Worm (Caenorhabditis elegans) whole organism, young adult: Measurements from ENCODE around the gene nhr-45.
A peak's percentile ranks its signal among the peaks of the same experiment; 100 is the strongest.

Experiments used
- B0336.3 ChIP-seq: fragments of 200-800 bp; sonication (Bioruptor generic); IDR thresholded peaks from 2 replicates; pipeline ENCODE4 v1.3.6; 2022; ENCODE audit warnings: missing genetic modification characterization, missing compliant biosample characterization
- C06A6.2 ChIP-seq: fragments of 200-800 bp; sonication (Bioruptor generic); conservative IDR thresholded peaks from 2 replicates; pipeline ENCODE4 v1.3.6; 2022; ENCODE audit warnings: missing genetic modification characterization, missing compliant biosample characterization
- C17E4.6 ChIP-seq: fragments of 200-800 bp; sonication (Bioruptor generic); IDR thresholded peaks from 2 replicates; pipeline ENCODE4 v1.3.6; 2022; ENCODE audit warnings: missing genetic modification reagents, missing genetic modification characterization, missing compliant biosample characterization
- F22D6.2 ChIP-seq: sonication (generic microtip); optimal IDR thresholded peaks from 2 replicates; lab custom pipeline; 2016; ENCODE audit warnings: mild to moderate bottlenecking, missing genetic modification characterization, missing compliant biosample characterization
- F33H1.4 ChIP-seq: fragments of 200-800 bp; sonication (Bioruptor generic); IDR thresholded peaks from 2 replicates; pipeline ENCODE4 v1.3.6; 2022; ENCODE audit warnings: missing genetic modification reagents, missing genetic modification characterization, missing compliant biosample characterization
- F37B4.10 ChIP-seq: fragments of 200-800 bp; sonication (Bioruptor generic); IDR thresholded peaks from 2 replicates; pipeline ENCODE4 v1.3.6; 2022; ENCODE audit warnings: missing genetic modification characterization, missing compliant biosample characterization
- F57A8.1 ChIP-seq: fragments of 200-800 bp; sonication (Bioruptor generic); optimal IDR thresholded peaks from 2 replicates; lab custom pipeline; 2018; ENCODE audit warnings: mild to moderate bottlenecking, missing genetic modification characterization, moderate library complexity, missing compliant biosample characterization
- F57C9.4 ChIP-seq: sonication (generic microtip); optimal IDR thresholded peaks from 2 replicates; lab custom pipeline; 2017; ENCODE audit warnings: mild to moderate bottlenecking, missing genetic modification characterization, missing compliant biosample characterization
- T07F8.4 ChIP-seq: sonication (generic microtip); optimal IDR thresholded peaks from 2 replicates; lab custom pipeline; 2016; ENCODE audit warnings: mild to moderate bottlenecking, missing genetic modification characterization, moderate library complexity, missing compliant biosample characterization
- Y56A3A.18 ChIP-seq: fragments of 200-800 bp; sonication (Bioruptor generic); IDR thresholded peaks from 2 replicates; pipeline ENCODE4 v1.3.6; 2022; ENCODE audit warnings: missing genetic modification reagents, missing genetic modification characterization, missing compliant biosample characterization
- atf-7 ChIP-seq: sonication (generic microtip); optimal IDR thresholded peaks from 2 replicates; lab custom pipeline; 2017; ENCODE audit warnings: mild to moderate bottlenecking, missing genetic modification characterization, missing compliant biosample characterization
- ccch-3 ChIP-seq: fragments of 200-800 bp; sonication (Bioruptor generic); optimal IDR thresholded peaks from 2 replicates; lab custom pipeline; 2018; ENCODE audit warnings: mild to moderate bottlenecking, missing genetic modification characterization, missing compliant biosample characterization
- cebp-1 ChIP-seq, 2 experiments: fragments of 200-800 bp in 1 of 2; sonication (Bioruptor generic) in 1 of 2; sonication (generic microtip) in 1 of 2; IDR thresholded peaks in 1 of 2; optimal IDR thresholded peaks in 1 of 2; 2 replicates each; pipeline versions ENCODE4 v1.3.6 to Lab custom; 2017 to 2022; ENCODE audit warnings: missing compliant biosample characterization in 2 of 2, missing genetic modification characterization in 2 of 2, mild to moderate bottlenecking in 1 of 2, missing genetic modification reagents in 1 of 2, moderate library complexity in 1 of 2
- ceh-40 ChIP-seq: fragments of 200-800 bp; sonication (Bioruptor generic); IDR thresholded peaks from 2 replicates; pipeline ENCODE4 v1.3.6; 2022; ENCODE audit warnings: missing genetic modification characterization, missing compliant biosample characterization
- chd-7 ChIP-seq: sonication (generic microtip); optimal IDR thresholded peaks from 2 replicates; lab custom pipeline; 2016; ENCODE audit warnings: mild to moderate bottlenecking, missing genetic modification characterization, moderate library complexity, missing compliant biosample characterization
- die-1 ChIP-seq: sonication (generic microtip); optimal IDR thresholded peaks from 2 replicates; lab custom pipeline; 2016; ENCODE audit warnings: missing genotype, mild to moderate bottlenecking, missing genetic modification characterization, missing compliant biosample characterization
- egl-18 ChIP-seq: fragments of 200-800 bp; sonication (Bioruptor generic); IDR thresholded peaks from 2 replicates; pipeline ENCODE4 v1.3.6; 2022; ENCODE audit warnings: missing genetic modification reagents, missing genetic modification characterization, missing compliant biosample characterization
- egrh-3 ChIP-seq: fragments of 200-800 bp; sonication (Bioruptor generic); IDR thresholded peaks from 2 replicates; pipeline ENCODE4 v1.3.6; 2022; ENCODE audit warnings: missing genetic modification reagents, missing genetic modification characterization, missing compliant biosample characterization
- fkh-3 ChIP-seq: sonication (generic microtip); optimal IDR thresholded peaks from 2 replicates; lab custom pipeline; 2016; ENCODE audit warnings: mild to moderate bottlenecking, missing genetic modification characterization, missing compliant biosample characterization
- hsf-1 ChIP-seq: fragments of 200-800 bp; sonication (Bioruptor generic); IDR thresholded peaks from 2 replicates; pipeline ENCODE4 v1.3.6; 2022; ENCODE audit warnings: missing genetic modification reagents, missing genetic modification characterization, missing compliant biosample characterization
- let-526 ChIP-seq: fragments of 200-800 bp; sonication (Bioruptor generic); IDR thresholded peaks from 2 replicates; pipeline ENCODE4 v1.3.6; 2022; ENCODE audit warnings: missing genetic modification reagents, missing genetic modification characterization, missing compliant biosample characterization
- lin-54 ChIP-seq: fragments of 200-800 bp; sonication (Bioruptor generic); optimal IDR thresholded peaks from 2 replicates; lab custom pipeline; 2018; ENCODE audit warnings: mild to moderate bottlenecking, missing genetic modification characterization, missing compliant biosample characterization
- lsl-1 ChIP-seq: fragments of 200-800 bp; sonication (Bioruptor generic); optimal IDR thresholded peaks from 2 replicates; lab custom pipeline; 2018; ENCODE audit warnings: mild to moderate bottlenecking, missing genetic modification characterization, moderate library complexity, missing compliant biosample characterization
- mel-28 ChIP-seq: sonication (generic microtip); optimal IDR thresholded peaks from 2 replicates; lab custom pipeline; 2016; ENCODE audit warnings: borderline replicate concordance, mild to moderate bottlenecking, missing genetic modification characterization, missing compliant biosample characterization
- mes-4 ChIP-seq: sonication (generic microtip); optimal IDR thresholded peaks from 2 replicates; lab custom pipeline; 2016; ENCODE audit warnings: missing genotype, missing genetic modification characterization, missing compliant biosample characterization
- nfya-1 ChIP-seq: sonication (generic microtip); optimal IDR thresholded peaks from 2 replicates; lab custom pipeline; 2017; ENCODE audit warnings: antibody characterized with exemption, missing compliant biosample characterization, missing genetic modification characterization, borderline replicate concordance; ENCODE audit not compliant: insufficient read depth
- nhr-179 ChIP-seq: sonication (generic microtip); optimal IDR thresholded peaks from 2 replicates; lab custom pipeline; 2016; ENCODE audit warnings: mild to moderate bottlenecking, missing genetic modification characterization, missing compliant biosample characterization
- nhr-27 ChIP-seq: fragments of 200-800 bp; sonication (Bioruptor generic); optimal IDR thresholded peaks from 2 replicates; lab custom pipeline; 2018; ENCODE audit warnings: mild to moderate bottlenecking, missing genetic modification characterization, moderate library complexity, missing compliant biosample characterization
- nhr-80 ChIP-seq: sonication (generic microtip); optimal IDR thresholded peaks from 2 replicates; lab custom pipeline; 2016; ENCODE audit warnings: missing genetic modification characterization, missing compliant biosample characterization
- pbrm-1 ChIP-seq: fragments of 200-800 bp; sonication (Bioruptor generic); IDR thresholded peaks from 2 replicates; pipeline ENCODE4 v1.3.6; 2022; ENCODE audit warnings: missing genetic modification reagents, missing genetic modification characterization, missing compliant biosample characterization
- pha-4 ChIP-seq: fragments of 150-350 bp; sonication (generic microtip); optimal IDR thresholded peaks from 2 replicates; lab custom pipeline; 2014; ENCODE audit warnings: missing biosample characterization, missing genetic modification reagents, missing genetic modification characterization
- sea-2 ChIP-seq: fragments of 200-800 bp; sonication (Bioruptor generic); IDR thresholded peaks from 2 replicates; pipeline ENCODE4 v1.3.6; 2022; ENCODE audit warnings: missing genetic modification characterization, missing compliant biosample characterization
- snpc-4 ChIP-seq, 5 experiments: fragments of 150-350 bp in 1 of 5; sonication (generic microtip) in 4 of 5; optimal IDR thresholded peaks; 2 replicates each; lab custom pipeline; 2014 to 2018; ENCODE audit warnings: missing genetic modification characterization in 5 of 5, missing biosample characterization in 3 of 5, antibody characterized with exemption in 2 of 5, mild to moderate bottlenecking in 2 of 5, missing compliant biosample characterization in 2 of 5, missing genotype in 2 of 5, moderate library complexity in 2 of 5, missing genetic modification reagents in 1 of 5
- tbp1 ChIP-seq: fragments of 200-800 bp; sonication (Bioruptor generic); optimal IDR thresholded peaks from 2 replicates; lab custom pipeline; 2018; ENCODE audit warnings: mild to moderate bottlenecking, missing genetic modification characterization, missing compliant biosample characterization
- tlf-1 ChIP-seq: fragments of 200-800 bp; sonication (Bioruptor generic); optimal IDR thresholded peaks from 2 replicates; lab custom pipeline; 2018; ENCODE audit warnings: mild to moderate bottlenecking, missing genetic modification characterization, missing compliant biosample characterization
- unc-62 ChIP-seq: fragments of 150-350 bp; optimal IDR thresholded peaks from 2 replicates; lab custom pipeline; 2014; ENCODE audit warnings: missing biosample characterization, missing genetic modification reagents, missing genetic modification characterization
- zfh-2 ChIP-seq: fragments of 200-800 bp; sonication (Bioruptor generic); conservative IDR thresholded peaks from 2 replicates; pipeline ENCODE4 v1.3.6; 2022; ENCODE audit warnings: missing genetic modification reagents, missing genetic modification characterization, missing compliant biosample characterization
- ztf-22 ChIP-seq: fragments of 200-800 bp; sonication (Bioruptor generic); optimal IDR thresholded peaks from 2 replicates; lab custom pipeline; 2018; ENCODE audit warnings: mild to moderate bottlenecking, missing genetic modification characterization, moderate library complexity, missing compliant biosample characterization
- ztf-25 ChIP-seq: fragments of 200-800 bp; sonication (Bioruptor generic); IDR thresholded peaks from 2 replicates; pipeline ENCODE4 v1.3.6; 2022; ENCODE audit warnings: missing genetic modification reagents, missing genetic modification characterization, missing compliant biosample characterization

The nhr-45 gene

DNA sequence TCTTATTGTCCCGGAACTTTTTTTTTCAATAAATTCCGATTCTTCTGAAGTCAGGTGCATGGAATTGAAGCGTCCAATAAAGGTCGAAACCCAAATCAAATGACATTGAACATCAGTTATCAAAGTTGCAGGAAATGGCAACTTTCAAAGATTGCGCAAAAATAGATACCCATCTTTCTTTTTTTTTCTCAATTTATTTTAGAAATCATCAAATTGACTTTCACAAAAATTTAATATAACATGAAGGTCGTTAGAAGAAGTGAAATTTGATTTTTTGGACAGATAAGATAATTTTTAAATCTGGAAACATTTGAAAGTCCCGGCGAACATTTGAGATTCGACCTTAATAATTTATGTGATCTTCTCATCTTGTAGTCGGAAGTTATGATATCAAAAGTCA, 45.5 kb upstream of the nhr-45 start:
- no peak for TF ChIP-seq mel-28 (tag; lab: Kevin White, UChicago)
- TF ChIP-seq T07F8.4 (tag; lab: Kevin White, UChicago) = no peak
- TF ChIP-seq fkh-3 = no peak
- no peak for TF ChIP-seq Y56A3A.18 (GFP tag; lab: Robert Waterston, UW)
- no peak for TF ChIP-seq pbrm-1 (GFP tag; lab: Robert Waterston, UW)
- no peak for TF ChIP-seq ztf-25 (GFP tag; lab: Robert Waterston, UW)
- TF ChIP-seq die-1 (tag; lab: Kevin White, UChicago) = no peak
- no peak for TF ChIP-seq nhr-80 (tag; lab: Kevin White, UChicago)
- no peak for TF ChIP-seq sea-2 (GFP tag; lab: Robert Waterston, UW)

DNA sequence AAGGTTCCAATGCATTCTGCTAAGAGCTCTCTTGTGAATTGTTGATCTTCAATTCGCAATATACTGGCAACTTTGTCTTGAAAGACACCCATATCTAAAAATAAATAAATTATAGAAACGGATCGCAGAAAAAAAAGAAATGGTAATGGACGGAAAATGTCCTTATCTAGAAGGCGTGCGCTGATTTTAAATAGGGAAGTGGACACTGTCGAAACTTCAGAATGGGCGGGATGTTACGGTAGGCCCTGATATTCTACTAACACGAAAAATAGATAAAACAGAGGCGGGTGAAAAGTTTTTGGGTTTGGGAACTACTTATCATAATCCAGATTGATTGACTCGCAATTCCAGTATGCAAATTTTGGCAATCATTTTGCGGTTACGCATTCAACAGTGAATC, 44.8 kb upstream of the nhr-45 start, which contains the start of gene aqp-8:
Gene aqp-8 (minus strand): TSS at position 101 of the 400 bp plus-strand sequence.
- no peak for TF ChIP-seq nhr-27
- TF ChIP-seq nfya-1 (tag; lab: Kevin White, UChicago) = no peak
- TF ChIP-seq C17E4.6 (GFP tag; lab: Robert Waterston, UW) = no peak
- TF ChIP-seq chd-7 = no peak
- TF ChIP-seq lin-54 (GFP tag; lab: Kevin White, UChicago) = no peak
- TF ChIP-seq pha-4 (tag; lab: Kevin White, UChicago) = no peak

DNA sequence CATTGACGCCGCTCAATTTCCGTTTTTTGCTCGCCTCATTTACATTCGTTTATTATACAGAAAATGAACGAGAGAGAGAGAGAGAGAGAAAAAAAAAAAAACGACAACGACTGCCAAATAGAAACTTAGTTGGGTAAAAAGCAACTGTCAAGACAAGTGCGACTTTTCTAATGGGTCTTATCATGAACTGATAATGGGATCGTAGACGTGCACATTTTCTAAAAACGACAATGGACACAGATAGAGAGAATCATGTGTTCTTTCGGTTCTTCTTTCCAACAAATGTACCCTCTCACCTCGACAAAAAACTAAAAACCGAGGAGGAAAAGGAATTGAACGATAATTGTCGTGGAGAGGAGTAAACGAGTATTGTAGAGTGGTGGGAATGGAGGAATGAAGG, 40.0 kb upstream of the nhr-45 start:
- no peak for TF ChIP-seq let-526 (GFP tag; lab: Robert Waterston, UW)
- TF ChIP-seq nhr-179 (tag; lab: Kevin White, UChicago) = no peak
- TF ChIP-seq lsl-1 (GFP tag; lab: Kevin White, UChicago) = no peak
- TF ChIP-seq die-1 (tag; lab: Kevin White, UChicago) = no peak
- peak; percentile 98 for TF ChIP-seq nhr-80 (tag; lab: Kevin White, UChicago)
- no peak for TF ChIP-seq snpc-4 (GFP tag; optimal IDR thresholded peaks at IDR 0.05; lab: Kevin White, UChicago)
- TF ChIP-seq snpc-4 (tag; optimal IDR thresholded peaks at IDR 0.05; lab: Kevin White, UChicago) = no peak
- no peak for TF ChIP-seq tbp1
- no peak for TF ChIP-seq egrh-3 (GFP tag; lab: Robert Waterston, UW)
- TF ChIP-seq B0336.3 (GFP tag; lab: Robert Waterston, UW) = peak; percentile 14; the same call in 1 of the 2 replicates
- no peak for TF ChIP-seq F57A8.1 (GFP tag; lab: Kevin White, UChicago)
- TF ChIP-seq tlf-1 = no peak
- TF ChIP-seq cebp-1 (GFP tag; IDR thresholded peaks at IDR 0.05; lab: Robert Waterston, UW) = no peak
- peak; percentile 37 for TF ChIP-seq cebp-1 (tag; optimal IDR thresholded peaks at IDR 0.05; lab: Kevin White, UChicago)
- peak; percentile 31 for TF ChIP-seq atf-7
- TF ChIP-seq hsf-1 = no peak
- no peak for TF ChIP-seq F33H1.4
- TF ChIP-seq egl-18 (GFP tag; lab: Robert Waterston, UW) = no peak
- peak; percentile 75 for TF ChIP-seq unc-62 (GFP tag; lab: Kevin White, UChicago)
- no peak for TF ChIP-seq F37B4.10 (GFP tag; lab: Robert Waterston, UW)
- no peak for TF ChIP-seq mes-4 (tag; lab: Kevin White, UChicago)
- no peak for TF ChIP-seq nhr-27
- no peak for TF ChIP-seq zfh-2 (GFP tag; lab: Robert Waterston, UW)
- TF ChIP-seq ztf-22 (GFP tag; lab: Kevin White, UChicago) = peak; percentile 4
- TF ChIP-seq ccch-3 = no peak
- TF ChIP-seq F57C9.4 (tag; lab: Kevin White, UChicago) = no peak
- TF ChIP-seq ceh-40 (GFP tag; lab: Robert Waterston, UW) = no peak
- TF ChIP-seq F22D6.2 (tag; lab: Kevin White, UChicago) = no peak
- no peak for TF ChIP-seq C06A6.2
